Worm (Caenorhabditis elegans): ENCODE results near the gene casy-1.
A peak's percentile ranks its signal among the peaks of the same experiment; 100 is the strongest.

casy-1 gene

DNA sequence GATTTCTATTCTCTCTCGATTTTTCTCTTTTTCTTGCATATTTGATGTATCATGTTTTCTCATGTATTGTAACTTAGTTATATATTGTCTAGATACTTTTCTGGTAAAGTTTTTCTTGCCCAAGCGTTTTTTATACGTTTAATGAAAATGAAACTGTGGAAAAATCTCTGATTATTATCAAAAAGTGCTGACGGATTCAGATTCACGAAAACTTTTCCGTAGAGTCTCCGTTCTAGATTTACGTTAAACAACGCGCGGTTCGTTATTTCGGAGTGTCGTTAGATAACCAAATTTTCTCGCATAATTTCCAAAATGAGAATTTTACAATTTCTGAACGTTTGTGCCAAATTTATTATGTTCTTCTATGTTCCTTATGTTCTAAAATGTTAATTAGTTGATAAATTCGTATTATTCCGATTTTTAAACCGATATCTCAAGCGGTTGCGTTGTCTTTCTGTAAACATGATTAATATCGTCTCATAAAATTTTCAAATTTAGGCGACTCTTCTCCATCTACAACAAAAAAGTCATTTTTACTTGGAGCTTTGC lies 38.3 kb downstream of the casy-1 start, which contains the start of gene ptp-2:
Gene ptp-2, plus strand, starts transcription at position 499 of the 549 bp plus-strand sequence.
- TF ChIP-seq ama-1 (optimal IDR thresholded peaks at IDR 0.05) (peak; percentile 19), lin-13 (GFP tag; optimal IDR thresholded peaks at IDR 0.05) (peak; percentile 19), nhr-129 (tag; optimal IDR thresholded peaks at IDR 0.05) (peak; percentile 38), unc-55 (GFP tag; optimal IDR thresholded peaks at IDR 0.05) (peak; percentile 48), ztf-4 (tag; optimal IDR thresholded peaks at IDR 0.05) (peak; percentile 49), egl-27 (tag; optimal IDR thresholded peaks at IDR 0.05) (no peak), C34F6.9 (tag; optimal IDR thresholded peaks at IDR 0.05) (peak; percentile 69), alr-1 (tag; optimal IDR thresholded peaks at IDR 0.05) (no peak), R02D3.7 (tag; optimal IDR thresholded peaks at IDR 0.05) (no peak), gmeb-1 (tag; optimal IDR thresholded peaks at IDR 0.05) (peak; percentile 25), lsy-2 (tag; optimal IDR thresholded peaks at IDR 0.05) (peak in 1 of 2 experiments; percentile 66), nhr-237 (tag; optimal IDR thresholded peaks at IDR 0.05) (no peak)

DNA sequence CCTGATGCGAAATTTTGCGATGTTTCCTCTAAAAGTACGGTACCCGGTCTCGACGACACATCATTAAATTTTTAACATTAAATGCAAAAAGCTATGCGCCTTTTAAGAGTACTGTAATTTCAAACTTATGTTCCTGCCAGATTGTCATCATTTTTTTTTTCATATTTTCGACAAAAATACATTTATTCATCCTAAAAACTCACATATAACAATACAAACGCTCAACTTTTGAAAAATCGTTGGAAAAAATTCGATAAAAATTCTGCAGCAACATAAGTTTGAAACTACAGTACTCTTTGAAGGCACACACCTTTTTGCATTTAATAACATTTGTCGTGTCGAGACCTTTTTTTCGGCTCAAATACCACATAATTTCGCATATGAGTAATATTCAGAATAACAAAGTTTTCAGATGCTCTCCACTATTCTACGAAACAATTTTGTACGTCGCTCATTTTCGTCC lies 39.4 kb downstream of the casy-1 start, which contains the start of gene frh-1:
Gene frh-1, plus strand, starts transcription at position 413 of the 463 bp plus-strand sequence.
- no peak for TF ChIP-seq nhr-23 (tag; optimal IDR thresholded peaks at IDR 0.05)
- TF ChIP-seq fos-1 (tag; optimal IDR thresholded peaks at IDR 0.05): no peak
- TF ChIP-seq sma-3 (GFP tag; optimal IDR thresholded peaks at IDR 0.05): no peak
- no peak for TF ChIP-seq skn-1 (tag; optimal IDR thresholded peaks at IDR 0.05)
- TF ChIP-seq ceh-16 (tag; optimal IDR thresholded peaks at IDR 0.05): no peak

DNA sequence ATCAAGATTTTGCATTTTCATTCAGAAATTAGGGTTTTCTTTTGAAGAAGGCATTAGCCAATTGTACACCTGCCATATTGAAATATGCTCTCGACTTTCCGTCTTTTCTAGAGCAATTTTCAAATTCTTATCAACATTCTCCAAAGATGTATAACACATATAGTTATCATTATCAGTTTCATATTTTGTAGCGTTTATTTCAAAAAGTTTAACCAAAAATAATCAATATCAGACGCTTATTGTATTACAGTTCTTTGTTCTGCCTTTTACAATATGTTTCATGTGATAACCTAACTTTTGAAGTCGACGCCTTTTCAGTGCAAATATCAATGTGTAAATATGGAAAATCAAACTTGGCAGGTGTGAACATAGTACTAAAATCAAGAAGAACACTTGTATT lies 42.6 kb downstream of the casy-1 start:
- TF ChIP-seq nhr-10 (tag; optimal IDR thresholded peaks at IDR 0.05) (no peak), fos-1 (tag; optimal IDR thresholded peaks at IDR 0.05) (peak; percentile 50), elt-3 (tag; optimal IDR thresholded peaks at IDR 0.05) (no peak), lsy-2 (tag; optimal IDR thresholded peaks at IDR 0.05) (no peak), lin-39 (tag; optimal IDR thresholded peaks at IDR 0.05) (no peak), ZK546.5 (tag; optimal IDR thresholded peaks at IDR 0.05) (no peak), gmeb-1 (tag; optimal IDR thresholded peaks at IDR 0.05) (peak; percentile 16), sma-9 (GFP tag; optimal IDR thresholded peaks at IDR 0.05) (no peak), sma-9 (tag; optimal IDR thresholded peaks at IDR 0.05) (no peak), mdl-1 (tag; optimal IDR thresholded peaks at IDR 0.05) (no peak), zag-1 (tag; optimal IDR thresholded peaks at IDR 0.05) (no peak), mbf-1 (tag; optimal IDR thresholded peaks at IDR 0.05) (no peak), nhr-77 (tag; optimal IDR thresholded peaks at IDR 0.05) (no peak), aly-2 (tag; optimal IDR thresholded peaks at IDR 0.05) (no peak), ztf-1 (GFP tag; conservative IDR thresholded peaks at IDR 0.05) (no peak), crh-2 (tag; optimal IDR thresholded peaks at IDR 0.05) (peak; percentile 9)

DNA sequence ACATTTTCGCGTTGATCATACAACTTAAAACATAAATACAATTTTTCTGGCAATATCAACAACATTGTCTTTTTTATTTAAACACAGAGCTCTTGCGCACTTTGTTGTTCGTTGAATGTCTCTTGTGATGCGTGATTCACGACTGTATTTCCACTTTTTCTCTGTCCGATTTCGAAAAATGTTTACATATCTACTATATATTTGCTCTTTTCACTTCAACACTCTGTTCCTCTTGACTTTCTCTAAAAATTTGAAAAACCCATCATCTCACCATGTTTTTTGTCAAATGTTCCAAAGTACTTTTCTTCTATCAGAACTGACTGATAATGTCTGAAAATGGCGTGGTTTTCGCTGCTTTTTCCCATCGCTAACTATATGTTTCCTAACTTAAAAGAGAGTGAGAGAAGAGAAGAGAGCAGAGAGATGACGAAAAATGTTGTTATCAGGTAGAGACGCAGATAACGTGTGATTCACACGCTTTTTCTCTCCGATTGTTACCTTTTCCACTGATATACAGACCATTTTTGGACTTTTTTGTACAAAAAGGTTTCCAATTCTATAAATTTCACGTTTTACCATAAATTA lies 44.5 kb downstream of the casy-1 start:
- TF ChIP-seq ZK546.5 (tag; optimal IDR thresholded peaks at IDR 0.05) (no peak), skn-1 (tag; optimal IDR thresholded peaks at IDR 0.05) (no peak), mab-5 (tag; optimal IDR thresholded peaks at IDR 0.05) (no peak), gmeb-1 (tag; optimal IDR thresholded peaks at IDR 0.05) (no peak), elt-1 (tag; optimal IDR thresholded peaks at IDR 0.05) (no peak), R02D3.7 (tag; optimal IDR thresholded peaks at IDR 0.05) (no peak), nhr-11 (tag; optimal IDR thresholded peaks at IDR 0.05) (no peak), zag-1 (tag; optimal IDR thresholded peaks at IDR 0.05) (no peak), nhr-129 (tag; optimal IDR thresholded peaks at IDR 0.05) (peak; percentile 40), sma-3 (GFP tag; optimal IDR thresholded peaks at IDR 0.05) (peak; percentile 9), unc-55 (GFP tag; optimal IDR thresholded peaks at IDR 0.05) (no peak), lin-11 (tag; optimal IDR thresholded peaks at IDR 0.05) (no peak), egl-27 (tag; optimal IDR thresholded peaks at IDR 0.05) (no peak), lsy-2 (tag; optimal IDR thresholded peaks at IDR 0.05) (no peak), lin-13 (GFP tag; optimal IDR thresholded peaks at IDR 0.05) (no peak), ztf-1 (GFP tag; conservative IDR thresholded peaks at IDR 0.05) (no peak), unc-39 (tag; optimal IDR thresholded peaks at IDR 0.05) (no peak), elt-3 (tag; optimal IDR thresholded peaks at IDR 0.05) (no peak), F13H6.1 (tag; optimal IDR thresholded peaks at IDR 0.05) (peak; percentile 14), sem-4 (tag; optimal IDR thresholded peaks at IDR 0.05) (no peak), ztf-4 (tag; optimal IDR thresholded peaks at IDR 0.05) (no peak), nhr-6 (tag; optimal IDR thresholded peaks at IDR 0.05) (no peak), ceh-82 (tag; optimal IDR thresholded peaks at IDR 0.05) (no peak), nhr-23 (tag; optimal IDR thresholded peaks at IDR 0.05) (no peak), nhr-77 (tag; optimal IDR thresholded peaks at IDR 0.05) (no peak), blmp-1 (tag; optimal IDR thresholded peaks at IDR 0.05; ENCODE audit: insufficient read depth) (no peak), crh-2 (tag; optimal IDR thresholded peaks at IDR 0.05) (peak; percentile 68), ama-1 (optimal IDR thresholded peaks at IDR 0.05) (no peak), dmd-4 (tag; optimal IDR thresholded peaks at IDR 0.05) (no peak), Y55F3AM.14 (GFP tag; optimal IDR thresholded peaks at IDR 0.05) (no peak), nhr-25 (tag; optimal IDR thresholded peaks at IDR 0.05) (no peak), unc-62 (GFP tag; optimal IDR thresholded peaks at IDR 0.05) (no peak), C34F6.9 (tag; optimal IDR thresholded peaks at IDR 0.05) (no peak), mbf-1 (tag; optimal IDR thresholded peaks at IDR 0.05) (no peak), mdl-1 (tag; optimal IDR thresholded peaks at IDR 0.05) (no peak), aly-2 (tag; optimal IDR thresholded peaks at IDR 0.05) (no peak)
